Fruit fly (Drosophila melanogaster) whole organism, embryonic: Measurements from ENCODE around the gene CG10761.

Experiments
- BEAF-32 ChIP-seq: fragments of 200-800 bp; sonication (Bioruptor generic); optimal IDR thresholded peaks from 3 replicates; lab custom pipeline; 2017; ENCODE audit warnings: missing biosample characterization, missing genetic modification characterization, mild to moderate bottlenecking, moderate library complexity, missing genetic modification reagents
- CG10267 ChIP-seq: fragments of 200-800 bp; sonication (Bioruptor generic); optimal IDR thresholded peaks from 2 replicates; lab custom pipeline; 2018; ENCODE audit warnings: missing biosample characterization, mild to moderate bottlenecking, missing genetic modification characterization, moderate library complexity
- CG12659 ChIP-seq: fragments of 200-800 bp; sonication (Bioruptor generic); optimal IDR thresholded peaks from 3 replicates; lab custom pipeline; 2017; ENCODE audit warnings: mild to moderate bottlenecking, missing biosample characterization, missing genetic modification reagents, missing genetic modification characterization
- CG13287 ChIP-seq: fragments of 200-800 bp; sonication (Bioruptor generic); IDR thresholded peaks from 2 replicates; pipeline ENCODE4 v1.3.6; 2022; ENCODE audit warnings: missing biosample characterization, missing genetic modification characterization; ENCODE audit not compliant: partially characterized antibody
- CG14014 ChIP-seq: fragments of 200-800 bp; sonication (Bioruptor generic); IDR thresholded peaks from 2 replicates; pipeline ENCODE4 v1.3.6; 2022; ENCODE audit warnings: missing biosample characterization, missing genetic modification characterization
- CG14710 ChIP-seq: fragments of 200-800 bp; sonication (Bioruptor generic); optimal IDR thresholded peaks from 3 replicates; lab custom pipeline; 2019; ENCODE audit warnings: missing biosample characterization, mild to moderate bottlenecking, missing genetic modification characterization, moderate library complexity
- CG15514 ChIP-seq: fragments of 200-800 bp; sonication (Bioruptor generic); optimal IDR thresholded peaks from 3 replicates; lab custom pipeline; 2017; ENCODE audit warnings: missing biosample characterization, missing genetic modification characterization, mild to moderate bottlenecking, moderate library complexity, missing genetic modification reagents
- CG1603 ChIP-seq: fragments of 200-800 bp; sonication (Bioruptor generic); optimal IDR thresholded peaks from 2 replicates; lab custom pipeline; 2019; ENCODE audit warnings: missing biosample characterization, mild to moderate bottlenecking, missing genetic modification characterization, moderate library complexity
- CG17385 ChIP-seq: fragments of 200-800 bp; sonication (Bioruptor generic); optimal IDR thresholded peaks from 3 replicates; lab custom pipeline; 2018; ENCODE audit warnings: missing biosample characterization, mild to moderate bottlenecking, missing genetic modification characterization
- CG2116 ChIP-seq: fragments of 200-800 bp; sonication (Bioruptor generic); optimal IDR thresholded peaks from 3 replicates; lab custom pipeline; 2018; ENCODE audit warnings: missing biosample characterization, mild to moderate bottlenecking, missing genetic modification characterization
- CG32767 ChIP-seq: fragments of 200-800 bp; sonication (Bioruptor generic); IDR thresholded peaks from 2 replicates; pipeline ENCODE4 v1.3.6; 2022; ENCODE audit warnings: missing biosample characterization, missing genetic modification characterization
- CG3838 ChIP-seq: fragments of 200-800 bp; sonication (Bioruptor generic); optimal IDR thresholded peaks from 3 replicates; lab custom pipeline; 2016; ENCODE audit warnings: missing biosample characterization, missing genetic modification characterization
- CG4360 ChIP-seq: fragments of 200-800 bp; sonication (Bioruptor generic); IDR thresholded peaks from 2 replicates; pipeline ENCODE4 v1.3.6; 2022; ENCODE audit warnings: missing biosample characterization, missing genetic modification characterization
- CG4854 ChIP-seq: fragments of 200-800 bp; sonication (Bioruptor generic); optimal IDR thresholded peaks from 2 replicates; lab custom pipeline; 2016; ENCODE audit warnings: missing biosample characterization, missing genetic modification characterization, inconsistent platforms
- CG8478 ChIP-seq: fragments of >200 bp; optimal IDR thresholded peaks from 2 replicates; lab custom pipeline; 2018
- CG9797 ChIP-seq: fragments of 200-800 bp; sonication (Bioruptor generic); optimal IDR thresholded peaks from 3 replicates; lab custom pipeline; 2018; ENCODE audit warnings: missing biosample characterization, mild to moderate bottlenecking, missing genetic modification characterization
- Dll ChIP-seq: fragments of 200-800 bp; sonication (Bioruptor generic); IDR thresholded peaks from 4 replicates; pipeline ENCODE4 v1.3.6; 2022; ENCODE audit warnings: missing biosample characterization, missing genetic modification characterization; ENCODE audit not compliant: partially characterized antibody
- Dp ChIP-seq: fragments of 200-800 bp; sonication (Bioruptor generic); optimal IDR thresholded peaks from 2 replicates; lab custom pipeline; 2018; ENCODE audit warnings: missing biosample characterization, mild to moderate bottlenecking, missing genetic modification characterization, moderate library complexity
- E2f2 ChIP-seq: fragments of 200-800 bp; sonication (Bioruptor generic); IDR thresholded peaks from 2 replicates; pipeline ENCODE4 v1.3.6; 2022; ENCODE audit warnings: missing biosample characterization, missing genetic modification characterization
- H2.0 ChIP-seq: fragments of 200-800 bp; sonication (Bioruptor generic); IDR thresholded peaks from 2 replicates; pipeline ENCODE4 v1.3.6; 2022; ENCODE audit warnings: missing biosample characterization, missing genetic modification characterization
- MBD-R2 ChIP-seq: fragments of 200-800 bp; sonication (Bioruptor generic); IDR thresholded peaks from 2 replicates; pipeline ENCODE4 v1.3.6; 2022; ENCODE audit warnings: missing biosample characterization, missing genetic modification characterization
- MESR4 ChIP-seq: fragments of 200-800 bp; sonication (Bioruptor generic); optimal IDR thresholded peaks from 2 replicates; lab custom pipeline; 2018; ENCODE audit warnings: missing biosample characterization, mild to moderate bottlenecking, missing genetic modification characterization, moderate library complexity
- Max ChIP-seq: fragments of 200-800 bp; sonication (Bioruptor generic); optimal IDR thresholded peaks from 2 replicates; lab custom pipeline; 2016; ENCODE audit warnings: missing biosample characterization, mild to moderate bottlenecking, missing genetic modification characterization
- Med ChIP-seq: fragments of 200-800 bp; sonication (Bioruptor generic); peaks from one replicate; lab custom pipeline; 2016; ENCODE audit warnings: missing biosample characterization, missing genetic modification characterization, mild to moderate bottlenecking, inconsistent platforms, moderate library complexity
- Myb ChIP-seq: fragments of 200-800 bp; sonication (Bioruptor generic); optimal IDR thresholded peaks from 2 replicates; lab custom pipeline; 2016; ENCODE audit warnings: missing biosample characterization, missing genetic modification characterization
- Opbp ChIP-seq: fragments of 200-800 bp; sonication (Bioruptor generic); IDR thresholded peaks from 3 replicates; pipeline ENCODE4 v1.3.6; 2022; ENCODE audit warnings: missing biosample characterization, missing genetic modification characterization; ENCODE audit not compliant: partially characterized antibody
- Sin3A ChIP-seq: fragments of >200 bp; optimal IDR thresholded peaks from 2 replicates; lab custom pipeline; 2018
- Sox100B ChIP-seq: fragments of 200-800 bp; sonication (Bioruptor generic); optimal IDR thresholded peaks from 3 replicates; lab custom pipeline; 2018; ENCODE audit warnings: missing biosample characterization, mild to moderate bottlenecking, missing genetic modification characterization
- YL-1 ChIP-seq: fragments of 200-800 bp; sonication (Bioruptor generic); optimal IDR thresholded peaks from 3 replicates; lab custom pipeline; 2017; ENCODE audit warnings: missing biosample characterization, mild to moderate bottlenecking, missing genetic modification characterization
- crp ChIP-seq, 2 experiments: fragments of 200-800 bp; sonication (Bioruptor generic); optimal IDR thresholded peaks; 2 replicates in 1 of 2; 3 replicates in 1 of 2; lab custom pipeline; 2017; ENCODE audit warnings: missing biosample characterization in 2 of 2, missing genetic modification characterization in 2 of 2, mild to moderate bottlenecking in 1 of 2, moderate library complexity in 1 of 2
- cwo ChIP-seq: fragments of 200-800 bp; sonication (Bioruptor generic); optimal IDR thresholded peaks from 3 replicates; lab custom pipeline; 2017; ENCODE audit warnings: missing biosample characterization, missing genetic modification characterization, mild to moderate bottlenecking, moderate library complexity, missing genetic modification reagents
- dimm ChIP-seq: fragments of 200-800 bp; sonication (Bioruptor generic); IDR thresholded peaks from 2 replicates; pipeline ENCODE4 v1.3.6; 2022; ENCODE audit warnings: missing biosample characterization, missing genetic modification characterization
- dm ChIP-seq: fragments of 200-800 bp; sonication (Bioruptor generic); optimal IDR thresholded peaks from 3 replicates; lab custom pipeline; 2016; ENCODE audit warnings: missing biosample characterization, missing genetic modification characterization
- gfzf ChIP-seq: fragments of 200-800 bp; sonication (Bioruptor generic); optimal IDR thresholded peaks from 2 replicates; lab custom pipeline; 2016; ENCODE audit warnings: missing biosample characterization, mild to moderate bottlenecking, missing genetic modification characterization, moderate library complexity
- hbn ChIP-seq: fragments of 200-800 bp; sonication (Bioruptor generic); IDR thresholded peaks from 2 replicates; pipeline ENCODE4 v1.3.6; 2022; ENCODE audit warnings: missing biosample characterization, missing genetic modification characterization; ENCODE audit not compliant: partially characterized antibody
- jing ChIP-seq: fragments of 200-800 bp; sonication (Bioruptor generic); optimal IDR thresholded peaks from 2 replicates; lab custom pipeline; 2018; ENCODE audit warnings: missing biosample characterization, mild to moderate bottlenecking, missing genetic modification characterization
- lab ChIP-seq: fragments of 200-800 bp; sonication (Bioruptor generic); optimal IDR thresholded peaks from 3 replicates; lab custom pipeline; 2017; ENCODE audit warnings: missing biosample characterization, missing genetic modification characterization, mild to moderate bottlenecking, moderate library complexity, missing genetic modification reagents
- pzg ChIP-seq: fragments of 200-800 bp; sonication (Bioruptor generic); optimal IDR thresholded peaks from 3 replicates; lab custom pipeline; 2018; ENCODE audit warnings: missing biosample characterization, mild to moderate bottlenecking, missing genetic modification characterization, moderate library complexity
- scrt ChIP-seq: fragments of 200-800 bp; sonication (Bioruptor generic); optimal IDR thresholded peaks from 2 replicates; lab custom pipeline; 2018; ENCODE audit warnings: missing biosample characterization, mild to moderate bottlenecking, missing genetic modification characterization, moderate library complexity
- stwl ChIP-seq: fragments of 200-800 bp; sonication (Bioruptor generic); optimal IDR thresholded peaks from 3 replicates; lab custom pipeline; 2018; ENCODE audit warnings: missing biosample characterization, mild to moderate bottlenecking, missing genetic modification characterization, moderate library complexity
- trem ChIP-seq: fragments of 200-800 bp; optimal IDR thresholded peaks from 3 replicates; lab custom pipeline; 2019; ENCODE audit warnings: missing biosample characterization, mild to moderate bottlenecking, missing genetic modification characterization, moderate library complexity
- unc-4 ChIP-seq: fragments of 200-800 bp; sonication (Bioruptor generic); IDR thresholded peaks from 2 replicates; pipeline ENCODE4 v1.3.6; 2022; ENCODE audit warnings: missing biosample characterization, missing genetic modification characterization; ENCODE audit not compliant: partially characterized antibody
- vvl ChIP-seq: fragments of 200-800 bp; sonication (Bioruptor generic); IDR thresholded peaks from 2 replicates; pipeline ENCODE4 v1.3.6; 2022; ENCODE audit warnings: missing biosample characterization, missing genetic modification characterization

Gene CG10761

DNA sequence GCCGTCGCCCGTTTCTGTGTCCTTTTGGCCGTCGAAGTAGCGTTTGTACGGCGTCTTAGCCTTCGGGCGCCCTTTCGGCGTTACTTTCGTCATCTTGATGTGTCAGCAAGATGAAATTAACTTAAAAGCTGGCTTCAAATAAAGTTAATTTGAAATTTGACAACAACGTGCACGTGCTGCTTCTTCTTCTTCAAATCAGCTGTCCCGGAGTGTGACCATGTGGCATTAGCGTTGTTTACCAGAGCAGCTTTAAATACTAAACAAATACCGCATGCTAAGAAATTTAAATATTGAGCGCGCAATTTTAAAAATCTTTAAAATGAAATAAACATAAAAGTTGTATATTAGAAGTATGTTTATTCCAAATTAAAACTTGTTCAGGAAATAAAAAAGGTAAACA is 41.7 kb downstream of the CG10761 start, which contains the start of gene CG2260:
CG2260 (minus strand) TSS at position 209 of the 400 bp plus-strand sequence.
- peak; percentile 74 for TF ChIP-seq CG9797 (GFP tag; lab: Kevin White, UChicago)
- TF ChIP-seq MBD-R2 (GFP tag; lab: Robert Waterston, UW), result peak; percentile 77
- peak; percentile 47 for TF ChIP-seq MESR4 (GFP tag; lab: Kevin White, UChicago)
- peak; percentile 92 for TF ChIP-seq E2f2 (GFP tag; lab: Robert Waterston, UW)
- peak; percentile 12 for TF ChIP-seq trem (tag; lab: Kevin White, UChicago)
- TF ChIP-seq hbn, result peak; percentile 20; the same call in 1 of the 2 replicates
- peak; percentile 13 for TF ChIP-seq CG10267 (tag; lab: Kevin White, UChicago)
- no peak for TF ChIP-seq CG12659 (GFP tag; lab: Kevin White, UChicago)
- peak; percentile 43 for TF ChIP-seq BEAF-32 (GFP tag; lab: Kevin White, UChicago)
- peak; percentile 82 for TF ChIP-seq dm (GFP tag; lab: Kevin White, UChicago)
- peak; percentile 68 for TF ChIP-seq CG2116
- no peak for TF ChIP-seq dimm
- peak; percentile 11; the same call in 1 of the 3 replicates for TF ChIP-seq Opbp (GFP tag; lab: Robert Waterston, UW)
- TF ChIP-seq jing (GFP tag; lab: Kevin White, UChicago), result no peak
- peak; percentile 95 for TF ChIP-seq CG17385 (GFP tag; lab: Kevin White, UChicago)
- TF ChIP-seq CG1603, result peak; percentile 31
- no peak for TF ChIP-seq CG32767 (GFP tag; lab: Robert Waterston, UW)
- peak; percentile 70 for TF ChIP-seq pzg (GFP tag; lab: Kevin White, UChicago)
- TF ChIP-seq lab (GFP tag; lab: Kevin White, UChicago), result no peak
- peak; percentile 41 to 91 for TF ChIP-seq crp (GFP tag; optimal IDR thresholded peaks at IDR 0.05; lab: Kevin White, UChicago)
- peak; percentile 41 for TF ChIP-seq Med (GFP tag; lab: Kevin White, UChicago)
- TF ChIP-seq CG8478, result no peak
- TF ChIP-seq CG13287 (GFP tag; lab: Robert Waterston, UW), result peak; percentile 27; the same call in 1 of the 2 replicates
- TF ChIP-seq Dp (GFP tag; lab: Kevin White, UChicago), result peak; percentile 92
- TF ChIP-seq Max (GFP tag; lab: Kevin White, UChicago), result peak; percentile 57
- TF ChIP-seq CG3838 (GFP tag; lab: Kevin White, UChicago), result no peak
- peak; percentile 6 for TF ChIP-seq YL-1 (GFP tag; lab: Kevin White, UChicago)
- no peak for TF ChIP-seq CG14014
- TF ChIP-seq cwo, result peak; percentile 49
- peak; percentile 52 for TF ChIP-seq stwl (tag; lab: Kevin White, UChicago)
- peak; percentile 18 for TF ChIP-seq CG14710 (tag; lab: Kevin White, UChicago)
- TF ChIP-seq scrt, result peak; percentile 20
- peak; percentile 78 for TF ChIP-seq gfzf (GFP tag; lab: Kevin White, UChicago)
- TF ChIP-seq Dll (GFP tag; lab: Robert Waterston, UW), result 0 out of 4 replicates have a peak, but pooled peaks have one; percentile 20
- TF ChIP-seq CG15514 (GFP tag; lab: Kevin White, UChicago), result peak; percentile 75
- TF ChIP-seq vvl (GFP tag; lab: Robert Waterston, UW), result peak; percentile 85
- TF ChIP-seq Myb (GFP tag; lab: Kevin White, UChicago), result peak; percentile 19
- no peak for TF ChIP-seq CG4854 (GFP tag; lab: Kevin White, UChicago)
- TF ChIP-seq Sox100B (GFP tag; lab: Kevin White, UChicago), result no peak
- TF ChIP-seq CG4360 (GFP tag; lab: Robert Waterston, UW), result no peak
- TF ChIP-seq Sin3A, result peak; percentile 8
- no peak for TF ChIP-seq H2.0 (GFP tag; lab: Robert Waterston, UW)
- peak; percentile 40 for TF ChIP-seq unc-4 (GFP tag; lab: Robert Waterston, UW)
